Worm (Caenorhabditis elegans) whole organism, L4/young adult: ENCODE results near the gene K10C2.2.

Source experiments
- W03F9.2 ChIP-seq: fragments of 150-350 bp; optimal IDR thresholded peaks from 2 replicates; lab custom pipeline; 2014; ENCODE audit warnings: missing biosample characterization, missing genetic modification characterization
- dao-5 ChIP-seq: sonication (generic microtip); optimal IDR thresholded peaks from 2 replicates; lab custom pipeline; 2016; ENCODE audit warnings: missing genotype, missing genetic modification characterization, moderate library complexity, missing compliant biosample characterization
- him-1 ChIP-seq: sonication (generic microtip); optimal IDR thresholded peaks from 2 replicates; lab custom pipeline; 2016; ENCODE audit warnings: missing genotype, missing genetic modification reagents, missing genetic modification characterization, missing compliant biosample characterization

DNA sequence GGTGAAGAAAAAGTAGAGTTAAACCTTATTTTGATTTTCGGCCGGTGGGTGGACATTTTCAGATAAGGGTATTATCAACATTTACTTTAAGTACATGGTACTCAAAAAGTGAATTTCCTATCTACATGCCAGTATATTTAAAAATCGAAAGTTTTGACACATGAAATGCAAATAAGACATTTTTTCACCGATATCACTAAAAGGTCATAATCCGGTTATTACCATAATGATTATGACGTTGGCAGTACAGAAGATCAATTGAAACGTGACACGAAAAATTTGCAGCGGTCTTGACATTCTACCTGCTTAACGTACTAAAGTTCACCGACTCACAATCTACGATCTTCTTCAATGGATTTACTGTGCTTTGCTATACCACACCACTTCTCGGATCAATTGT, 24.4 kb upstream of the K10C2.2 start:
- no peak for TF ChIP-seq him-1
- no peak for TF ChIP-seq dao-5 (tag; lab: Kevin White, UChicago)
- TF ChIP-seq W03F9.2 (tag; lab: Kevin White, UChicago) = no peak
